Worm (Caenorhabditis elegans): ENCODE results near the gene F21D12.2.

F21D12.2 gene

ce11 chrII:7326199-7326598, 8.6 kb downstream of the F21D12.2 start:
- peak; percentile 60 for TF ChIP-seq fkh-10 (GFP tag; optimal IDR thresholded peaks at IDR 0.05)
- TF ChIP-seq pha-4 (tag; optimal IDR thresholded peaks at IDR 0.05): no peak

ce11 chrII:7326997-7327396, 9.4 kb downstream of the F21D12.2 start:
- no peak for TF ChIP-seq zag-1 (tag; optimal IDR thresholded peaks at IDR 0.05)
- TF ChIP-seq tbx-2 (tag; optimal IDR thresholded peaks at IDR 0.05): peak; percentile 39
- TF ChIP-seq egl-27 (tag; optimal IDR thresholded peaks at IDR 0.05): no peak
- TF ChIP-seq fkh-10 (GFP tag; optimal IDR thresholded peaks at IDR 0.05): peak; percentile 72
- TF ChIP-seq egl-5 (tag; optimal IDR thresholded peaks at IDR 0.05): peak; percentile 24
- peak; percentile 18 for TF ChIP-seq lsy-12 (tag; optimal IDR thresholded peaks at IDR 0.05)
- TF ChIP-seq nhr-12 (tag; optimal IDR thresholded peaks at IDR 0.05): no peak
- peak; percentile 77 for TF ChIP-seq lin-39 (tag; optimal IDR thresholded peaks at IDR 0.05)
- peak; percentile 7 for TF ChIP-seq nhr-11 (tag; optimal IDR thresholded peaks at IDR 0.05)
- TF ChIP-seq snpc-4 (tag; optimal IDR thresholded peaks at IDR 0.05): peak; percentile 16
- TF ChIP-seq lin-15B (tag; optimal IDR thresholded peaks at IDR 0.05): peak; percentile 21
- TF ChIP-seq mdl-1 (tag; optimal IDR thresholded peaks at IDR 0.05): peak; percentile 22
- no peak for TF ChIP-seq elt-1 (tag; optimal IDR thresholded peaks at IDR 0.05)
- TF ChIP-seq mml-1 (tag; optimal IDR thresholded peaks at IDR 0.05): no peak
- no peak for TF ChIP-seq ztf-4 (tag; optimal IDR thresholded peaks at IDR 0.05)
- TF ChIP-seq hmg-11 (tag; optimal IDR thresholded peaks at IDR 0.05): peak; percentile 30
- peak; percentile 78 for TF ChIP-seq nfya-1 (tag; optimal IDR thresholded peaks at IDR 0.05; ENCODE audit: insufficient read depth)
- TF ChIP-seq nhr-77 (tag; optimal IDR thresholded peaks at IDR 0.05): no peak

ce11 chrII:7331224-7331623, 13.7 kb downstream of the F21D12.2 start, which contains the start of gene npax-1:
Gene npax-1 (minus strand): TSS chrII:7331324.
- TF ChIP-seq nhr-67 (tag; optimal IDR thresholded peaks at IDR 0.05): no peak
- no peak for TF ChIP-seq mml-1 (tag; optimal IDR thresholded peaks at IDR 0.05)
- TF ChIP-seq daf-12 (tag; optimal IDR thresholded peaks at IDR 0.05): no peak
- no peak for TF ChIP-seq R02D3.7 (tag; optimal IDR thresholded peaks at IDR 0.05)
- no peak for TF ChIP-seq hmg-11 (tag; optimal IDR thresholded peaks at IDR 0.05)
- TF ChIP-seq nhr-11 (tag; optimal IDR thresholded peaks at IDR 0.05): no peak
- TF ChIP-seq lin-39 (tag; optimal IDR thresholded peaks at IDR 0.05): no peak
- no peak for TF ChIP-seq unc-62 (GFP tag; optimal IDR thresholded peaks at IDR 0.05)
- TF ChIP-seq skn-1 (tag; optimal IDR thresholded peaks at IDR 0.05): no peak
- TF ChIP-seq snpc-4 (tag; optimal IDR thresholded peaks at IDR 0.05): no peak
- no peak for TF ChIP-seq lin-15B (tag; optimal IDR thresholded peaks at IDR 0.05)
- TF ChIP-seq elt-3 (tag; optimal IDR thresholded peaks at IDR 0.05): no peak
- TF ChIP-seq fkh-2 (tag; optimal IDR thresholded peaks at IDR 0.05): no peak
- TF ChIP-seq ZK546.5 (tag; optimal IDR thresholded peaks at IDR 0.05): no peak
- no peak for TF ChIP-seq unc-39 (tag; optimal IDR thresholded peaks at IDR 0.05)
- no peak for TF ChIP-seq egl-27 (tag; optimal IDR thresholded peaks at IDR 0.05)
- no peak for TF ChIP-seq nhr-77 (tag; optimal IDR thresholded peaks at IDR 0.05)
- TF ChIP-seq eor-1 (tag; optimal IDR thresholded peaks at IDR 0.05): no peak

ce11 chrII:7337469-7337893, 19.9 kb downstream of the F21D12.2 start:
- TF ChIP-seq elt-3 (tag; optimal IDR thresholded peaks at IDR 0.05) (peak in 2 of 3 experiments; percentile 34 to 69), snpc-4 (tag; optimal IDR thresholded peaks at IDR 0.05) (peak; percentile 37), tbx-2 (tag; optimal IDR thresholded peaks at IDR 0.05) (peak; percentile 75), nhr-23 (tag; optimal IDR thresholded peaks at IDR 0.05) (peak; percentile 92), jun-1 (tag; optimal IDR thresholded peaks at IDR 0.05) (peak; percentile 83), lin-39 (tag; optimal IDR thresholded peaks at IDR 0.05) (peak; percentile 67), mml-1 (tag; optimal IDR thresholded peaks at IDR 0.05) (no peak), elt-2 (tag; optimal IDR thresholded peaks at IDR 0.05) (peak; percentile 94), lsy-12 (tag; optimal IDR thresholded peaks at IDR 0.05) (peak; percentile 66), daf-12 (tag; optimal IDR thresholded peaks at IDR 0.05) (no peak), ceh-16 (tag; optimal IDR thresholded peaks at IDR 0.05) (no peak), R02D3.7 (tag; optimal IDR thresholded peaks at IDR 0.05) (peak; percentile 10), nhr-25 (tag; optimal IDR thresholded peaks at IDR 0.05) (peak; percentile 90), ceh-28 (tag; optimal IDR thresholded peaks at IDR 0.05) (peak; percentile 67), nfya-1 (tag; optimal IDR thresholded peaks at IDR 0.05; ENCODE audit: insufficient read depth) (peak; percentile 72), unc-39 (tag; optimal IDR thresholded peaks at IDR 0.05) (no peak), nhr-77 (tag; optimal IDR thresholded peaks at IDR 0.05) (no peak), ama-1 (optimal IDR thresholded peaks at IDR 0.05) (peak; percentile 17), pqm-1 (tag; optimal IDR thresholded peaks at IDR 0.05) (peak; percentile 95), hmg-11 (tag; optimal IDR thresholded peaks at IDR 0.05) (peak; percentile 61), mdl-1 (tag; optimal IDR thresholded peaks at IDR 0.05) (peak; percentile 63), ztf-4 (tag; optimal IDR thresholded peaks at IDR 0.05) (peak; percentile 53), skn-1 (tag; optimal IDR thresholded peaks at IDR 0.05) (no peak), pha-4 (tag; optimal IDR thresholded peaks at IDR 0.05) (peak; percentile 91), egl-27 (tag; optimal IDR thresholded peaks at IDR 0.05) (no peak), lin-15B (tag; optimal IDR thresholded peaks at IDR 0.05) (peak; percentile 2), nhr-43 (tag; optimal IDR thresholded peaks at IDR 0.05; ENCODE audit: poor library complexity, severe bottlenecking) (peak; percentile 99), elt-1 (tag; optimal IDR thresholded peaks at IDR 0.05) (no peak)

All from whole organism, L3 larva.